Worm (Caenorhabditis elegans) whole organism, L1 larva: ENCODE data around the gene sre-1.

Experiments used
- Y116A8C.19 ChIP-seq: sonication (generic microtip); optimal IDR thresholded peaks from 2 replicates; lab custom pipeline; 2016; ENCODE audit warnings: missing compliant biosample characterization, missing genetic modification characterization, borderline replicate concordance
- ama-1 ChIP-seq: fragments of 150-350 bp; optimal IDR thresholded peaks from 2 replicates; lab custom pipeline; 2014
- blmp-1 ChIP-seq: fragments of 150-350 bp; optimal IDR thresholded peaks from 2 replicates; lab custom pipeline; 2014; ENCODE audit warnings: missing biosample characterization, missing genetic modification characterization
- ceh-8 ChIP-seq: fragments of 200-800 bp; sonication (Bioruptor generic); optimal IDR thresholded peaks from 2 replicates; lab custom pipeline; 2018; ENCODE audit warnings: mild to moderate bottlenecking, missing genetic modification characterization, moderate library complexity, missing compliant biosample characterization
- ceh-88 ChIP-seq: fragments of 200-800 bp; sonication (Bioruptor generic); IDR thresholded peaks from 2 replicates; pipeline ENCODE4 v1.3.6; 2022; ENCODE audit warnings: missing genetic modification characterization, missing compliant biosample characterization
- ces-1 ChIP-seq: fragments of 150-350 bp; optimal IDR thresholded peaks from 2 replicates; lab custom pipeline; 2014; ENCODE audit warnings: missing biosample characterization, missing genetic modification reagents, missing genetic modification characterization
- efl-1 ChIP-seq, 4 experiments: fragments of 150-350 bp; optimal IDR thresholded peaks in 3 of 4; peaks in 1 of 4; 1 replicate in 1 of 4; 2 replicates in 3 of 4; lab custom pipeline; 2014; ENCODE audit warnings: missing biosample characterization in 2 of 4, missing genetic modification characterization in 2 of 4, missing genetic modification reagents in 2 of 4
- fkh-8 ChIP-seq: sonication (generic microtip); optimal IDR thresholded peaks from 2 replicates; lab custom pipeline; 2016; ENCODE audit warnings: mild to moderate bottlenecking, missing genetic modification characterization, missing compliant biosample characterization
- fos-1 ChIP-seq: fragments of 150-350 bp; optimal IDR thresholded peaks from 2 replicates; lab custom pipeline; 2014; ENCODE audit warnings: missing biosample characterization, missing genetic modification characterization
- grh-1 ChIP-seq: fragments of 200-800 bp; sonication (Bioruptor generic); IDR thresholded peaks from 2 replicates; pipeline ENCODE4 v1.3.6; 2022; ENCODE audit warnings: missing genetic modification reagents, missing genetic modification characterization, missing compliant biosample characterization
- hlh-4 ChIP-seq: sonication (generic microtip); optimal IDR thresholded peaks from 2 replicates; lab custom pipeline; 2016; ENCODE audit warnings: mild to moderate bottlenecking, missing genetic modification characterization, missing compliant biosample characterization
- hpl-2 ChIP-seq: fragments of 150-350 bp; optimal IDR thresholded peaks from 2 replicates; lab custom pipeline; 2014; ENCODE audit warnings: missing biosample characterization, missing genetic modification reagents, missing genetic modification characterization
- irx-1 ChIP-seq: sonication (generic microtip); optimal IDR thresholded peaks from 2 replicates; lab custom pipeline; 2016; ENCODE audit warnings: missing genetic modification characterization, missing compliant biosample characterization
- jun-1 ChIP-seq: fragments of 150-350 bp; optimal IDR thresholded peaks from 2 replicates; lab custom pipeline; 2014; ENCODE audit warnings: missing biosample characterization, missing genetic modification reagents, missing genetic modification characterization
- lin-14 ChIP-seq: fragments of 200-800 bp; sonication (Bioruptor generic); optimal IDR thresholded peaks from 2 replicates; lab custom pipeline; 2018; ENCODE audit warnings: mild to moderate bottlenecking, missing genetic modification characterization, moderate library complexity, missing compliant biosample characterization
- lin-39 ChIP-seq: fragments of 150-350 bp; optimal IDR thresholded peaks from 2 replicates; lab custom pipeline; 2014; ENCODE audit warnings: missing biosample characterization, missing genetic modification reagents, missing genetic modification characterization
- lsy-2 ChIP-seq, 2 experiments: fragments of 150-350 bp; optimal IDR thresholded peaks; 2 replicates each; lab custom pipeline; 2014; ENCODE audit warnings: missing biosample characterization in 2 of 2, missing genetic modification characterization in 2 of 2
- mab-9 ChIP-seq: fragments of 200-800 bp; sonication (Bioruptor generic); IDR thresholded peaks from 2 replicates; pipeline ENCODE4 v1.3.6; 2022; ENCODE audit warnings: missing genetic modification reagents, missing genetic modification characterization, missing compliant biosample characterization
- mdl-1 ChIP-seq, 2 experiments: fragments of 150-350 bp; optimal IDR thresholded peaks; 2 replicates each; lab custom pipeline; 2014 to 2017; ENCODE audit warnings: missing biosample characterization in 2 of 2, missing genetic modification characterization in 2 of 2, inconsistent platforms in 1 of 2
- mef-2 ChIP-seq: fragments of 150-350 bp; optimal IDR thresholded peaks from 2 replicates; lab custom pipeline; 2014; ENCODE audit warnings: missing biosample characterization, missing genetic modification characterization
- mep-1 ChIP-seq: fragments of 150-350 bp; optimal IDR thresholded peaks from 2 replicates; lab custom pipeline; 2014; ENCODE audit warnings: missing biosample characterization, missing genetic modification characterization
- nhr-19 ChIP-seq: fragments of 200-800 bp; sonication (Bioruptor generic); conservative IDR thresholded peaks from 2 replicates; pipeline ENCODE4 v1.3.6; 2022; ENCODE audit warnings: missing genetic modification characterization, missing compliant biosample characterization
- nhr-237 ChIP-seq: fragments of 150-350 bp; optimal IDR thresholded peaks from 2 replicates; lab custom pipeline; 2014; ENCODE audit warnings: missing biosample characterization, missing genetic modification characterization
- nhr-71 ChIP-seq: sonication (generic microtip); optimal IDR thresholded peaks from 2 replicates; lab custom pipeline; 2016; ENCODE audit warnings: mild to moderate bottlenecking, missing genetic modification characterization, moderate library complexity, missing compliant biosample characterization
- nhr-77 ChIP-seq: fragments of 150-350 bp; optimal IDR thresholded peaks from 2 replicates; lab custom pipeline; 2014; ENCODE audit warnings: missing biosample characterization, missing genetic modification characterization
- nhr-85 ChIP-seq: sonication (generic microtip); peaks from one replicate; lab custom pipeline; 2016; ENCODE audit warnings: missing genetic modification characterization, inconsistent platforms, missing compliant biosample characterization
- pag-3 ChIP-seq: sonication (generic microtip); optimal IDR thresholded peaks from 2 replicates; lab custom pipeline; 2017; ENCODE audit warnings: missing genetic modification characterization, mild to moderate bottlenecking, missing compliant biosample characterization, antibody characterized with exemption, borderline replicate concordance; ENCODE audit not compliant: insufficient read depth
- snu-23 ChIP-seq: sonication (generic microtip); optimal IDR thresholded peaks from 2 replicates; lab custom pipeline; 2016; ENCODE audit warnings: missing genetic modification characterization, missing compliant biosample characterization
- sox-4 ChIP-seq: sonication (generic microtip); optimal IDR thresholded peaks from 2 replicates; lab custom pipeline; 2016; ENCODE audit warnings: missing genetic modification characterization, missing compliant biosample characterization
- sptf-1 ChIP-seq: fragments of 150-350 bp; optimal IDR thresholded peaks from 2 replicates; lab custom pipeline; 2014; ENCODE audit warnings: missing biosample characterization, missing genetic modification characterization
- sup-37 ChIP-seq: fragments of 200-800 bp; sonication (Bioruptor generic); optimal IDR thresholded peaks from 2 replicates; lab custom pipeline; 2018; ENCODE audit warnings: mild to moderate bottlenecking, missing genetic modification characterization, missing compliant biosample characterization
- tbx-2 ChIP-seq: sonication (generic microtip); optimal IDR thresholded peaks from 2 replicates; lab custom pipeline; 2016; ENCODE audit warnings: missing genetic modification characterization, missing compliant biosample characterization
- tlp-1 ChIP-seq: fragments of 150-350 bp; optimal IDR thresholded peaks from 2 replicates; lab custom pipeline; 2014; ENCODE audit warnings: missing biosample characterization, missing genetic modification characterization
- vab-15 ChIP-seq: sonication (generic microtip); optimal IDR thresholded peaks from 2 replicates; lab custom pipeline; 2017; ENCODE audit warnings: missing genotype, mild to moderate bottlenecking, missing genetic modification characterization, missing compliant biosample characterization
- zag-1 ChIP-seq: fragments of 150-350 bp; optimal IDR thresholded peaks from 2 replicates; lab custom pipeline; 2014; ENCODE audit warnings: missing biosample characterization, missing genetic modification characterization
- ztf-4 ChIP-seq: fragments of 150-350 bp; optimal IDR thresholded peaks from 2 replicates; lab custom pipeline; 2014; ENCODE audit warnings: missing biosample characterization, missing genetic modification characterization

sre-1 gene

ce11 chrII:7678512-7678911 lies 31.0 kb upstream of the sre-1 start:
- TF ChIP-seq blmp-1 (tag; lab: Kevin White, UChicago) (peak; percentile 16), lin-39 (tag; lab: Kevin White, UChicago) (no peak)
- TF ChIP-seq, all 84 proteins: peak for 1

ce11 chrII:7679499-7680012 lies 29.9 kb upstream of the sre-1 start:
- no peak for TF ChIP-seq sptf-1 (tag; lab: Kevin White, UChicago)
- no peak for TF ChIP-seq mdl-1 (tag; optimal IDR thresholded peaks at IDR 0.05; lab: Kevin White, UChicago)
- no peak for TF ChIP-seq ama-1
- TF ChIP-seq zag-1 (tag; lab: Kevin White, UChicago): no peak
- no peak for TF ChIP-seq pag-3
- TF ChIP-seq fkh-8 (tag; lab: Kevin White, UChicago): no peak
- peak; percentile 71 for TF ChIP-seq grh-1 (GFP tag; lab: Robert Waterston, UW)
- TF ChIP-seq hpl-2 (GFP tag; lab: Kevin White, UChicago): no peak
- peak; percentile 40 for TF ChIP-seq nhr-71
- TF ChIP-seq irx-1: no peak
- TF ChIP-seq sox-4 (tag; lab: Kevin White, UChicago): no peak
- TF ChIP-seq tlp-1 (tag; lab: Kevin White, UChicago): no peak
- TF ChIP-seq nhr-19 (GFP tag; lab: Robert Waterston, UW): 0 out of 2 replicates have a peak, but pooled peaks have one; percentile 7
- peak; percentile 57 for TF ChIP-seq lin-14 (GFP tag; lab: Kevin White, UChicago)
- no peak for TF ChIP-seq tbx-2 (tag; lab: Kevin White, UChicago)
- TF ChIP-seq lsy-2 (tag; optimal IDR thresholded peaks at IDR 0.05; lab: Kevin White, UChicago): peak in 1 of 2 experiments; percentile 57
- no peak for TF ChIP-seq ces-1
- TF ChIP-seq nhr-237: no peak
- TF ChIP-seq ceh-8 (GFP tag; lab: Kevin White, UChicago): no peak
- TF ChIP-seq hlh-4 (tag; lab: Kevin White, UChicago): no peak
- TF ChIP-seq nhr-85: peak; percentile 77
- TF ChIP-seq vab-15: peak; percentile 69
- TF ChIP-seq nhr-77 (tag; lab: Kevin White, UChicago): no peak
- peak; percentile 35 for TF ChIP-seq snu-23 (GFP tag; lab: Kevin White, UChicago)
- no peak for TF ChIP-seq efl-1 (optimal IDR thresholded peaks at IDR 0.05; lab: Kevin White, UChicago)
- peak in 1 of 2 experiments; percentile 77 for TF ChIP-seq efl-1 (GFP tag; optimal IDR thresholded peaks at IDR 0.05 in 1 of 2; lab: Kevin White, UChicago)
- no peak for TF ChIP-seq lin-39 (tag; lab: Kevin White, UChicago)
- no peak for TF ChIP-seq Y116A8C.19
- no peak for TF ChIP-seq mef-2 (tag; lab: Kevin White, UChicago)
- TF ChIP-seq mep-1 (tag; lab: Kevin White, UChicago): no peak
- no peak for TF ChIP-seq fos-1 (tag; lab: Kevin White, UChicago)
- no peak for TF ChIP-seq sup-37 (GFP tag; lab: Kevin White, UChicago)
- no peak for TF ChIP-seq jun-1 (tag; lab: Kevin White, UChicago)
- TF ChIP-seq, all 84 proteins: peak for 9

DNA sequence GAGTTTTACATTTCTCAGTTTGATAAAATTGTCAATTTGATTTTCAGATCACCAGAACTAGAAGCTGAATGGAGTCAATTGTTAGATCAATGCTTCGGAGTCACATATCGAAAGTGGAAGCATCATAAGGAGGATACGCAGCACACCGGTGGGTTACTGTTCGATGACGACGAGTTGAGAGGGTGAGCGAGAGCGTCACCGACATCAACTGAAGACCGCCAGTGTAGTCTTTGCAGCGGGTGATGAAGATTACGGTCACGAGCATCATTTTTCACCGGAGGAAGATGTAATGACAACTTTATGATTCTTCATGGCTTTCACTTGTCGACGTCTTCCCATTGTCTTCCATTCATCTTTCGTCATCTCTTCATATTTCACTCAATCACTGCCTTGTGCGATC lies 27.6 kb upstream of the sre-1 start, which contains the start of gene lin-26:
Gene lin-26, plus strand, starts transcription at position 301 of the 400 bp plus-strand sequence.
- TF ChIP-seq efl-1 (optimal IDR thresholded peaks at IDR 0.05; lab: Kevin White, UChicago): no peak
- TF ChIP-seq efl-1 (GFP tag; optimal IDR thresholded peaks at IDR 0.05 in 1 of 2; lab: Kevin White, UChicago): peak in 1 of 2 experiments; percentile 82
- no peak for TF ChIP-seq sox-4 (tag; lab: Kevin White, UChicago)
- TF ChIP-seq mab-9 (GFP tag; lab: Robert Waterston, UW): no peak
- TF ChIP-seq ceh-88: no peak

ce11 chrII:7682488-7682887 lies 27.0 kb upstream of the sre-1 start:
- TF ChIP-seq irx-1 (no peak), mab-9 (GFP tag; lab: Robert Waterston, UW) (no peak), mep-1 (tag; lab: Kevin White, UChicago) (no peak), ztf-4 (tag; lab: Kevin White, UChicago) (peak; percentile 3), nhr-85 (peak; percentile 52)
